Worm (Caenorhabditis elegans) whole organism, late embryonic: ENCODE data around the gene ptp-4A2.

ENCODE experiments used
- ama-1 ChIP-seq: fragments of 150-350 bp; optimal IDR thresholded peaks from 2 replicates; lab custom pipeline; 2014
- ceh-31 ChIP-seq: sonication (generic microtip); optimal IDR thresholded peaks from 2 replicates; lab custom pipeline; 2016; ENCODE audit warnings: missing genetic modification characterization, missing compliant biosample characterization
- ceh-34 ChIP-seq: sonication (generic microtip); optimal IDR thresholded peaks from 2 replicates; lab custom pipeline; 2016; ENCODE audit warnings: mild to moderate bottlenecking, missing genetic modification characterization, missing compliant biosample characterization
- ceh-6 ChIP-seq: fragments of 200-800 bp; sonication (Bioruptor generic); optimal IDR thresholded peaks from 2 replicates; lab custom pipeline; 2018; ENCODE audit warnings: mild to moderate bottlenecking, missing genetic modification characterization, missing compliant biosample characterization
- che-1 ChIP-seq: sonication (generic microtip); optimal IDR thresholded peaks from 2 replicates; lab custom pipeline; 2016; ENCODE audit warnings: mild to moderate bottlenecking, missing genetic modification characterization, missing compliant biosample characterization
- fax-1 ChIP-seq: sonication (generic microtip); optimal IDR thresholded peaks from 2 replicates; lab custom pipeline; 2016; ENCODE audit warnings: missing genotype, missing genetic modification characterization, missing compliant biosample characterization
- lin-11 ChIP-seq: fragments of 200-800 bp; sonication (Bioruptor generic); optimal IDR thresholded peaks from 2 replicates; lab custom pipeline; 2018; ENCODE audit warnings: mild to moderate bottlenecking, missing genetic modification characterization, missing compliant biosample characterization
- nhr-232 ChIP-seq: sonication (generic microtip); optimal IDR thresholded peaks from 2 replicates; lab custom pipeline; 2016; ENCODE audit warnings: missing genetic modification characterization, missing compliant biosample characterization
- pqm-1 ChIP-seq: sonication (generic microtip); optimal IDR thresholded peaks from 2 replicates; lab custom pipeline; 2016; ENCODE audit warnings: missing genetic modification characterization, missing compliant biosample characterization
- sox-2 ChIP-seq: fragments of 200-800 bp; sonication (Bioruptor generic); IDR thresholded peaks from 2 replicates; pipeline ENCODE4 v1.3.6; 2022; ENCODE audit warnings: missing genetic modification reagents, missing genetic modification characterization, missing compliant biosample characterization

- no peak for TF ChIP-seq ceh-31 (tag; lab: Kevin White, UChicago)
- no peak for TF ChIP-seq ama-1
- no peak for TF ChIP-seq pqm-1 (tag; lab: Kevin White, UChicago)
- TF ChIP-seq lin-11: no peak
- no peak for TF ChIP-seq ceh-34 (tag; lab: Kevin White, UChicago)
- TF ChIP-seq che-1 (tag; lab: Kevin White, UChicago): no peak
- no peak for TF ChIP-seq sox-2 (GFP tag; lab: Robert Waterston, UW)
- TF ChIP-seq fax-1 (tag; lab: Kevin White, UChicago): no peak
- TF ChIP-seq nhr-232 (tag; lab: Kevin White, UChicago): no peak
- no peak for TF ChIP-seq ceh-6 (GFP tag; lab: Kevin White, UChicago)
These were observed 5.6 kb downstream of the ptp-4A2 start for ce11 chrX:3937483-3937882.
